Worm (Caenorhabditis elegans): Measurements from ENCODE around the gene srz-54.

DNA sequence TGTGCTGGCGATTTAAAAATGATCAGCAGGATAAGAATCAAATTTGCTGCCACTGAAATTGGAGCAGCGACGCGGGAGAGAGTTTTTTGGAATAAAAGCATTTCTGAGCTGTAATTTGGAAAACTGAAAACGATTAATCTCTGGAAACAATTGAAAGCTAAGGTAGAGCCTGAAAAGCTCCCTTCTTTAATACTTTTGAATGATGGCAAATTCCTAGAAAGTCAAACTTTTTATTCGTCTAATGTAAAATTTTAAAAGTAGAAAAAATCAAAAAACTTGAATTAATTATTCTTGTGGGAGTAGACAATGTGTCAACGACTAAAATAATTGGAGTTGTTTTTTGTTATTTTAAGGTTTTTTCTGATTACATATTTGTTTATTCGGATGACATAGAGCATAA is 19.7 kb downstream of the srz-54 start, which contains the start of gene str-217:
- no peak for TF ChIP-seq pha-4 (tag; optimal IDR thresholded peaks at IDR 0.05)
- no peak for TF ChIP-seq mab-5 (tag; optimal IDR thresholded peaks at IDR 0.05)
- TF ChIP-seq blmp-1 (tag; optimal IDR thresholded peaks at IDR 0.05), result no peak
- no peak for TF ChIP-seq lsy-2 (tag; optimal IDR thresholded peaks at IDR 0.05)

All from whole organism, mixed stage, embryonic.